Worm (Caenorhabditis elegans): Measurements from ENCODE around the gene clh-2.

ce11 chrII:11398787-11399186, 47.1 kb downstream of the clh-2 start:
- TF ChIP-seq nfya-1 (tag; optimal IDR thresholded peaks at IDR 0.05) (no peak), ama-1 (optimal IDR thresholded peaks at IDR 0.05) (no peak), nhr-232 (tag; optimal IDR thresholded peaks at IDR 0.05) (no peak), pha-4 (tag; optimal IDR thresholded peaks at IDR 0.05) (no peak), madf-2 (tag; optimal IDR thresholded peaks at IDR 0.05) (no peak), nhr-11 (tag; optimal IDR thresholded peaks at IDR 0.05) (no peak), unc-86 (tag; optimal IDR thresholded peaks at IDR 0.05) (no peak), fkh-10 (GFP tag; optimal IDR thresholded peaks at IDR 0.05) (no peak), ceh-30 (tag; optimal IDR thresholded peaks at IDR 0.05) (no peak), ceh-22 (tag; optimal IDR thresholded peaks at IDR 0.05) (no peak), pqm-1 (tag; optimal IDR thresholded peaks at IDR 0.05) (no peak), ahr-1 (tag; optimal IDR thresholded peaks at IDR 0.05) (no peak)

All from whole organism, late embryonic.